Worm (Caenorhabditis elegans) whole organism, L2 larva: ENCODE measurements around the gene B0462.4.

Source experiments
- elt-3 ChIP-seq: sonication (generic microtip); optimal IDR thresholded peaks from 2 replicates; lab custom pipeline; 2017; ENCODE audit warnings: missing biosample characterization, missing genetic modification characterization
- mdl-1 ChIP-seq, 2 experiments: fragments of 150-350 bp in 1 of 2; sonication (generic microtip) in 1 of 2; optimal IDR thresholded peaks; 2 replicates each; lab custom pipeline; 2017; ENCODE audit warnings: missing biosample characterization in 2 of 2, missing genetic modification characterization in 2 of 2
- nhr-11 ChIP-seq: fragments of 150-350 bp; optimal IDR thresholded peaks from 2 replicates; lab custom pipeline; 2014; ENCODE audit warnings: missing biosample characterization, missing genetic modification characterization
- nhr-23 ChIP-seq: fragments of 150-350 bp; optimal IDR thresholded peaks from 2 replicates; lab custom pipeline; 2014; ENCODE audit warnings: missing biosample characterization, missing genetic modification reagents, missing genetic modification characterization
- nhr-237 ChIP-seq: fragments of 150-350 bp; optimal IDR thresholded peaks from 2 replicates; lab custom pipeline; 2014; ENCODE audit warnings: missing biosample characterization, missing genetic modification characterization
- ztf-1 ChIP-seq: fragments of 200-800 bp; sonication (Bioruptor generic); conservative IDR thresholded peaks from 2 replicates; pipeline ENCODE4 v1.3.6; 2022; ENCODE audit warnings: missing genetic modification characterization, missing compliant biosample characterization

DNA sequence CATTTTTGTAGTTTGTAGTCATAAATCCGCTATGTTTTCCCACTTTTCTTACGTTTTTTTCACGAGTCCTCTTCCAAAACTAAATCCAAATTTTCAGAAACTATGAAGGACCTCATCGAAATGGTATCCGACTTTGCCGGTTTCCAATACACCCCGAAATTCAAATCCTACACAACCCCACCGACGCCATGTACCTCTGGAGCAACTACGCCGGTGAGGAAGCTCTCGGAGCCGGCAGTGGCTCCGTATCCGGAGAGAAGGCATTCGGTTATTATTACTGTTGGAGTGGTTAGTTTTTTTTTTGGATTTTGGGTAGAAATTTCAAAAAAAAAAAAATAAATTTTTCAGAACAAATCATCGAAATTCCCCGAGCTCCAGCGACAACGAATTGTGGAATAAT lies 19.1 kb upstream of the B0462.4 start, which contains the start of gene C08E8.3:
- TF ChIP-seq nhr-237, result no peak
- no peak for TF ChIP-seq nhr-23
- no peak for TF ChIP-seq mdl-1 (tag; optimal IDR thresholded peaks at IDR 0.05; lab: Kevin White, UChicago)
- TF ChIP-seq elt-3 (tag; lab: Kevin White, UChicago), result no peak
- no peak for TF ChIP-seq ztf-1 (GFP tag; lab: Robert Waterston, UW)
- TF ChIP-seq nhr-11 (tag; lab: Kevin White, UChicago), result no peak
